Worm (Caenorhabditis elegans) whole organism, L4 larva: ENCODE results near the gene pph-4.1.
"Not testable (repeated sequence)": the region's sequence is repeated elsewhere in the genome, so short reads cannot be mapped to it uniquely, and the experiment has no call there.

Experiments used
- F44E2.7 ChIP-seq: fragments of 200-800 bp; sonication (Bioruptor generic); IDR thresholded peaks from 2 replicates; pipeline ENCODE4 v2.1.2; 2022; ENCODE audit warnings: missing genetic modification characterization, missing compliant biosample characterization
- egl-27 ChIP-seq: sonication (generic microtip); optimal IDR thresholded peaks from 3 replicates; lab custom pipeline; 2017; ENCODE audit warnings: missing biosample characterization, missing genetic modification reagents, missing genetic modification characterization

ce11 chrIII:12362942-12363341, 11.8 kb upstream of the pph-4.1 start:
- not testable (repeated sequence) for TF ChIP-seq F44E2.7 (GFP tag; lab: Robert Waterston, UW); egl-27 (tag; lab: Kevin White, UChicago)
